Worm (Caenorhabditis elegans) whole organism, midembryonic: ENCODE data around the gene F21C10.3.

Experiments used
- flt-1 ChIP-seq: fragments of 200-800 bp; sonication (Bioruptor generic); IDR thresholded peaks from 2 replicates; pipeline ENCODE4 v1.3.6; 2022; ENCODE audit warnings: missing genetic modification characterization, missing compliant biosample characterization
- ref-1 ChIP-seq: fragments of 200-800 bp; sonication (Bioruptor generic); conservative IDR thresholded peaks from 2 replicates; pipeline ENCODE4 v1.3.6; 2022; ENCODE audit warnings: missing genetic modification reagents, missing genetic modification characterization, missing compliant biosample characterization
- tab-1 ChIP-seq: fragments of 200-800 bp; sonication (Bioruptor generic); IDR thresholded peaks from 2 replicates; pipeline ENCODE4 v1.3.6; 2022; ENCODE audit warnings: missing genetic modification characterization, missing compliant biosample characterization
- ztf-23 ChIP-seq: fragments of 200-800 bp; sonication (Bioruptor generic); IDR thresholded peaks from 2 replicates; pipeline ENCODE4 v1.3.6; 2022; ENCODE audit warnings: missing genetic modification reagents, missing genetic modification characterization, missing compliant biosample characterization
- ztf-29 ChIP-seq: fragments of 200-800 bp; sonication (Bioruptor generic); IDR thresholded peaks from 2 replicates; pipeline ENCODE4 v1.3.6; 2022; ENCODE audit warnings: missing genetic modification reagents, missing genetic modification characterization, missing compliant biosample characterization

ce11 chrV:9143896-9144295 lies 16.0 kb downstream of the F21C10.3 start:
- TF ChIP-seq ztf-23 (GFP tag; lab: Robert Waterston, UW) (no peak), flt-1 (no peak), ztf-29 (GFP tag; lab: Robert Waterston, UW) (no peak), tab-1 (no peak), ref-1 (GFP tag; lab: Robert Waterston, UW) (no peak)
